Fruit fly (Drosophila melanogaster): ENCODE measurements around the gene CG15459.
"Not testable (repeated sequence)": the region's sequence is repeated elsewhere in the genome, so short reads cannot be mapped to it uniquely, and the experiment has no call there.

Gene CG15459

DNA sequence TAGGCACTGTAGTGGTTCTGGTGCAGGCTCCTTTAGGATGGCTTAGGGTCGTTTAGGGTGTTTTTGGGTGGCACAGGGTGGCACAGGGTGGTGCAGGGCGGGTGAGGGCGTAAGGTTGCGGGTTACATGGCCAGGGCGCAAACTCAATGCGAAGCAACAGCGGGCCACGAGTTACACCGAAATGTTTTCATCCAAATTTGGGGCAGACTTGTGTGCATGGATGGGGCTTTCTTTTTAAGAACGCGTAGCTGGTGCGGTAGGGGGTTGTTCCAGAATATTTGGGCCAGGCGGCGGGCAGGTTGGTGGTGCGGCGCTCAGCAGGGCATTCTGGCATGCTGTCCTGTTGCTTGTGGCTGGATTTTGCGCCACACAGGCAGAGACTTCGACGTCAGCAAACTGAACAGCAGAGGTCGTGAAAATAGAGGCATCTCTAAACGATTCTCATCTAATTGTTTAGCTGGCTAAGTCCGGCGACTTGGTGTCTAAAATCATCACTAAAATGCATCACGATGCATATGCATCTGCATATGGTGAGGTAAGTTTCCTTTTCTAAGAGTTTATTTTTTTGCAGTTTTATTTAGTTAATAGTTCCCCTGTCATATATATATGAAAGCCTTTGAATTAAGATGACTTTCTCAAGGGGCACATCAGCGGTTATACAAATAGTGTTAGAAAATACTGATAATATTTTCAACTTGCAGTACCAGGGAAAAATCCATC lies 34.6 kb upstream of the CG15459 start (continued):
- TF ChIP-seq ssp (GFP tag; IDR thresholded peaks at IDR 0.05), result no peak
- peak; percentile 64 for TF ChIP-seq ewg (GFP tag; optimal IDR thresholded peaks at IDR 0.05)
- TF ChIP-seq scrt (GFP tag; optimal IDR thresholded peaks at IDR 0.05), result peak; percentile 86
- no peak for TF ChIP-seq TFAM (GFP tag; optimal IDR thresholded peaks at IDR 0.05)
- TF ChIP-seq CG14441 (GFP tag; IDR thresholded peaks at IDR 0.05), result peak; percentile 16; the same call in 1 of the 2 replicates
- no peak for TF ChIP-seq usp (GFP tag; optimal IDR thresholded peaks at IDR 0.05)
- TF ChIP-seq dysf (GFP tag; IDR thresholded peaks at IDR 0.05), result 0 out of 3 replicates have a peak, but pooled peaks have one; percentile 12
- TF ChIP-seq Atf-2 (GFP tag; optimal IDR thresholded peaks at IDR 0.05), result no peak
- TF ChIP-seq CG6765 (GFP tag; optimal IDR thresholded peaks at IDR 0.05), result no peak
- peak; percentile 37 for TF ChIP-seq gem (tag; optimal IDR thresholded peaks at IDR 0.05)
- TF ChIP-seq CG17359 (tag; optimal IDR thresholded peaks at IDR 0.05), result peak; percentile 3
- TF ChIP-seq NfI (GFP tag; optimal IDR thresholded peaks at IDR 0.05), result peak; percentile 15
- peak; percentile 41 for TF ChIP-seq CG13894 (tag; optimal IDR thresholded peaks at IDR 0.05)
- TF ChIP-seq CG3281 (GFP tag; optimal IDR thresholded peaks at IDR 0.05), result peak; percentile 29
- TF ChIP-seq CG11504 (tag; optimal IDR thresholded peaks at IDR 0.05), result peak; percentile 14
- peak; percentile 61 for TF ChIP-seq CG18599 (GFP tag; optimal IDR thresholded peaks at IDR 0.05)
- TF ChIP-seq CG18619 (GFP tag; optimal IDR thresholded peaks at IDR 0.05), result peak; percentile 30
- TF ChIP-seq gcm (GFP tag; optimal IDR thresholded peaks at IDR 0.05), result no peak
- TF ChIP-seq CG17361 (GFP tag; IDR thresholded peaks at IDR 0.05), result 0 out of 3 replicates have a peak, but pooled peaks have one; percentile 33
- TF ChIP-seq abd-A (tag; optimal IDR thresholded peaks at IDR 0.05), result peak; percentile 44
- no peak for TF ChIP-seq sim (GFP tag; IDR thresholded peaks at IDR 0.05)
- peak in 1 of 2 experiments; percentile 26 for TF ChIP-seq Hr51 (GFP tag; optimal IDR thresholded peaks at IDR 0.05)
- TF ChIP-seq Hand (GFP tag; optimal IDR thresholded peaks at IDR 0.05), result peak; percentile 49
- TF ChIP-seq Sox102F (GFP tag; optimal IDR thresholded peaks at IDR 0.05), result no peak
- no peak for TF ChIP-seq br (optimal IDR thresholded peaks at IDR 0.05)
- peak; percentile 60 for TF ChIP-seq crol (GFP tag; IDR thresholded peaks at IDR 0.05)
- TF ChIP-seq CG7556 (GFP tag; optimal IDR thresholded peaks at IDR 0.05), result peak; percentile 52
- no peak for TF ChIP-seq CHES-1-like (GFP tag; optimal IDR thresholded peaks at IDR 0.05)
- peak; percentile 57 for TF ChIP-seq CG2678 (tag; optimal IDR thresholded peaks at IDR 0.05)
- peak; percentile 27 for TF ChIP-seq dmrt99B (tag; optimal IDR thresholded peaks at IDR 0.05)
- no peak for TF ChIP-seq Side (GFP tag; optimal IDR thresholded peaks at IDR 0.05)
- no peak for TF ChIP-seq org-1 (GFP tag; optimal IDR thresholded peaks at IDR 0.05)
- TF ChIP-seq Adf1 (GFP tag; IDR thresholded peaks at IDR 0.05), result peak; percentile 16; the same call in 1 of the 2 replicates

DNA sequence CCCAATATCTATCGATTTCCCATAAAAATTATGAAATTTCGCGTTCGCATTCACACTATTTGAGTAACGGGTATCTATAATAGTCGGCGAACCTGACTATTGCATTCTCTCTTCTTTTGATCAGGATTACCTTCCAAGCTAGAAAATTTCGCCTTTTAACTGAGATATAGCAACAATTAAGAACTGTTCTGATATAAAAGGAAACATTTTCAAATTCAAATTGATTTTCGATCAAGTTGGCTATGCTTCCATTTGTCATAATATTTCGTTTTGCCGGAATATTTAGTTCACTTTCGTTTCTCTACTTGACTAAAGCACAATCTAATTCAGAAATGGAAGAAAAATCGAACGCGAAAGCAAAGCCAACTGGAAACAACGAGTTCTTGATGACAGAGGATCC lies 32.7 kb upstream of the CG15459 start, which contains the start of gene CG42578:
Gene CG42578 (plus strand): TSS at position 301 of the 400 bp plus-strand sequence.
- TF ChIP-seq CG14667 (GFP tag; IDR thresholded peaks at IDR 0.05); Atf3 (GFP tag; optimal IDR thresholded peaks at IDR 0.05); peb (GFP tag; IDR thresholded peaks at IDR 0.05): not testable (repeated sequence)

DNA sequence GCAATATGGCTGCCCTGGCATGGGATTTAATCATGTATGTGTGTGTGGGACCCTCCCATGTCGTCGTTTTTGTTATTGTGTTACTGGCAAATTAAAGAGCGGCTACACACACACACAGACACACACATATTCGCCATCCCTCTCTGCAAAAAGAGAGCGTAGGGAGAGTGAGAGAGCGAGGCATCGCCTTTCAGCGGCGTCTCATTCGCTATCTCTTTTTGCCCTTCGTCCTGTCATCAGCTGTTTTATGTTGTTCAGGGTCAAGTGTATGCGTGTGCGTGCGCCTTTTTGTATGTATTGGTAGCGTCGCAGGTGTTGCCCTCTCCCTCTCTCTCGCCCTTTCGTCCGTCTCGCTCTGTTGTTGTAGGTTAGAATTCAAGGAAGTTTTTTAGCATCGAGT lies 23.5 kb upstream of the CG15459 start:
- TF ChIP-seq Rfx (GFP tag; IDR thresholded peaks at IDR 0.05), result no peak
- TF ChIP-seq yki (optimal IDR thresholded peaks at IDR 0.05), result no peak
- no peak for TF ChIP-seq otp (GFP tag; IDR thresholded peaks at IDR 0.05)
- no peak for TF ChIP-seq CG2889 (GFP tag; IDR thresholded peaks at IDR 0.05)
- TF ChIP-seq Rx (GFP tag; IDR thresholded peaks at IDR 0.05), result no peak
- no peak for TF ChIP-seq lab (GFP tag; optimal IDR thresholded peaks at IDR 0.05)
- no peak for TF ChIP-seq CG11504 (tag; optimal IDR thresholded peaks at IDR 0.05)
- no peak for TF ChIP-seq Blimp-1 (GFP tag; optimal IDR thresholded peaks at IDR 0.05)
- TF ChIP-seq abd-A (tag; optimal IDR thresholded peaks at IDR 0.05), result peak; percentile 82
- no peak for TF ChIP-seq CG10274 (GFP tag; optimal IDR thresholded peaks at IDR 0.05)
- TF ChIP-seq lmd (GFP tag; IDR thresholded peaks at IDR 0.05), result no peak
- no peak for TF ChIP-seq CG17568 (GFP tag; optimal IDR thresholded peaks at IDR 0.05)
- TF ChIP-seq crp (GFP tag; optimal IDR thresholded peaks at IDR 0.05), result peak in 1 of 2 experiments; percentile 55
- no peak for TF ChIP-seq dati (GFP tag; IDR thresholded peaks at IDR 0.05)
- no peak for TF ChIP-seq org-1 (GFP tag; optimal IDR thresholded peaks at IDR 0.05)
